Fruit fly (Drosophila melanogaster) whole organism, prepupa: ENCODE measurements around the gene CG42272.

Experiments
- CG10631 ChIP-seq: fragments of 200-800 bp; sonication (Bioruptor generic); optimal IDR thresholded peaks from 2 replicates; lab custom pipeline; 2016; ENCODE audit warnings: missing biosample characterization, missing genetic modification characterization
- CG11294 ChIP-seq: fragments of 200-800 bp; sonication (Bioruptor generic); IDR thresholded peaks from 2 replicates; pipeline ENCODE4 v1.3.6; 2022; ENCODE audit warnings: missing biosample characterization, missing genetic modification characterization
- CG11762 ChIP-seq: fragments of 200-800 bp; sonication (Bioruptor generic); optimal IDR thresholded peaks from 3 replicates; lab custom pipeline; 2016; ENCODE audit warnings: missing biosample characterization, missing genetic modification characterization; ENCODE audit not compliant: insufficient read depth
- CG11902 ChIP-seq: fragments of 200-800 bp; sonication (Bioruptor generic); optimal IDR thresholded peaks from 3 replicates; lab custom pipeline; 2016; ENCODE audit warnings: missing biosample characterization, missing genetic modification characterization
- CG1621 ChIP-seq: fragments of 200-800 bp; sonication (Bioruptor generic); optimal IDR thresholded peaks from 3 replicates; lab custom pipeline; 2018; ENCODE audit warnings: missing biosample characterization, mild to moderate bottlenecking, missing genetic modification characterization
- CG3032 ChIP-seq: fragments of 200-800 bp; optimal IDR thresholded peaks from 2 replicates; lab custom pipeline; 2019; ENCODE audit warnings: missing biosample characterization, mild to moderate bottlenecking, missing genetic modification characterization, moderate library complexity
- CG31627 ChIP-seq: fragments of 200-800 bp; sonication (Bioruptor generic); optimal IDR thresholded peaks from 3 replicates; lab custom pipeline; 2016; ENCODE audit warnings: missing biosample characterization, missing genetic modification characterization
- CG32006 ChIP-seq: fragments of 200-800 bp; sonication (Bioruptor generic); optimal IDR thresholded peaks from 3 replicates; lab custom pipeline; 2017; ENCODE audit warnings: missing biosample characterization, mild to moderate bottlenecking, missing genetic modification characterization
- CG3919 ChIP-seq: fragments of 200-800 bp; sonication (Bioruptor generic); optimal IDR thresholded peaks from 3 replicates; lab custom pipeline; 2016; ENCODE audit warnings: missing biosample characterization, missing genetic modification characterization
- CG4318 ChIP-seq: fragments of 200-800 bp; sonication (Bioruptor generic); optimal IDR thresholded peaks from 3 replicates; lab custom pipeline; 2017; ENCODE audit warnings: missing biosample characterization, mild to moderate bottlenecking, missing genetic modification characterization
- CG6163 ChIP-seq: fragments of 200-800 bp; sonication (Bioruptor generic); IDR thresholded peaks from 3 replicates; pipeline ENCODE4 v1.3.6; 2022; ENCODE audit warnings: missing biosample characterization, missing genetic modification characterization
- CG6276 ChIP-seq: fragments of 200-800 bp; sonication (Bioruptor generic); optimal IDR thresholded peaks from 2 replicates; lab custom pipeline; 2017; ENCODE audit warnings: missing biosample characterization, mild to moderate bottlenecking, missing genetic modification characterization
- CG6808 ChIP-seq: fragments of 200-800 bp; sonication (Bioruptor generic); optimal IDR thresholded peaks from 3 replicates; lab custom pipeline; 2017; ENCODE audit warnings: missing biosample characterization, missing genetic modification characterization, mild to moderate bottlenecking, moderate library complexity, missing genetic modification reagents
- CG6854 ChIP-seq: fragments of 200-800 bp; sonication (Bioruptor generic); optimal IDR thresholded peaks from 2 replicates; lab custom pipeline; 2017; ENCODE audit warnings: missing biosample characterization, mild to moderate bottlenecking, missing genetic modification characterization
- CG7368 ChIP-seq: fragments of 200-800 bp; sonication (Bioruptor generic); optimal IDR thresholded peaks from 3 replicates; lab custom pipeline; 2016; ENCODE audit warnings: missing biosample characterization, missing genetic modification characterization
- CG8119 ChIP-seq: fragments of 200-800 bp; sonication (Bioruptor generic); IDR thresholded peaks from 3 replicates; pipeline ENCODE4 v1.3.6; 2022; ENCODE audit warnings: missing biosample characterization, missing genetic modification characterization
- CG8632 ChIP-seq: fragments of 200-800 bp; sonication (Bioruptor generic); optimal IDR thresholded peaks from 3 replicates; lab custom pipeline; 2016; ENCODE audit warnings: missing biosample characterization, missing genetic modification characterization
- CG9139 ChIP-seq: fragments of 200-800 bp; sonication (Bioruptor generic); optimal IDR thresholded peaks from 3 replicates; lab custom pipeline; 2017; ENCODE audit warnings: missing biosample characterization, mild to moderate bottlenecking, missing genetic modification characterization
- Eip75B ChIP-seq: fragments of 200-800 bp; sonication (Bioruptor generic); optimal IDR thresholded peaks from 3 replicates; lab custom pipeline; 2016; ENCODE audit warnings: missing biosample characterization, missing genetic modification characterization
- Eip93F ChIP-seq: fragments of 200-800 bp; sonication (Bioruptor generic); optimal IDR thresholded peaks from 2 replicates; lab custom pipeline; 2016; ENCODE audit warnings: missing biosample characterization, mild to moderate bottlenecking, missing genetic modification characterization
- Ets96B ChIP-seq: fragments of 200-800 bp; optimal IDR thresholded peaks from 2 replicates; lab custom pipeline; 2019; ENCODE audit warnings: missing biosample characterization, mild to moderate bottlenecking, missing genetic modification characterization, moderate library complexity
- Gug ChIP-seq: fragments of 200-800 bp; sonication (Bioruptor generic); IDR thresholded peaks from 2 replicates; pipeline ENCODE4 v1.3.6; 2022; ENCODE audit warnings: missing biosample characterization, missing genetic modification characterization
- Hr38 ChIP-seq: sonication (Bioruptor generic); optimal IDR thresholded peaks from 2 replicates; lab custom pipeline; 2016; ENCODE audit warnings: missing biosample characterization, missing genetic modification characterization
- Lpt ChIP-seq: fragments of 200-800 bp; sonication (Bioruptor generic); optimal IDR thresholded peaks from 3 replicates; lab custom pipeline; 2016; ENCODE audit warnings: missing biosample characterization, missing genetic modification characterization
- OdsH ChIP-seq: fragments of 200-800 bp; sonication (Bioruptor generic); optimal IDR thresholded peaks from 3 replicates; lab custom pipeline; 2016; ENCODE audit warnings: missing biosample characterization, missing genetic modification characterization
- Smox ChIP-seq: fragments of 200-800 bp; sonication (Bioruptor generic); optimal IDR thresholded peaks from 3 replicates; lab custom pipeline; 2016; ENCODE audit warnings: missing biosample characterization, missing genetic modification characterization
- Sox102F ChIP-seq: fragments of 200-800 bp; sonication (Bioruptor generic); optimal IDR thresholded peaks from 2 replicates; lab custom pipeline; 2016; ENCODE audit warnings: missing biosample characterization, mild to moderate bottlenecking, missing genetic modification characterization
- Sox14 ChIP-seq: fragments of 200-800 bp; sonication (Bioruptor generic); optimal IDR thresholded peaks from 3 replicates; lab custom pipeline; 2016; ENCODE audit warnings: missing biosample characterization, missing genetic modification characterization
- Sox15 ChIP-seq: fragments of 200-800 bp; sonication (Bioruptor generic); optimal IDR thresholded peaks from 3 replicates; lab custom pipeline; 2016; ENCODE audit warnings: missing biosample characterization, missing genetic modification characterization
- acj6 ChIP-seq: fragments of 200-800 bp; sonication (Bioruptor generic); optimal IDR thresholded peaks from 3 replicates; lab custom pipeline; 2016; ENCODE audit warnings: missing biosample characterization, missing genetic modification characterization
- cyc ChIP-seq: fragments of 200-800 bp; sonication (Bioruptor generic); optimal IDR thresholded peaks from 3 replicates; lab custom pipeline; 2016; ENCODE audit warnings: missing biosample characterization, missing genetic modification characterization
- dac ChIP-seq: fragments of 200-800 bp; sonication (Bioruptor generic); optimal IDR thresholded peaks from 2 replicates; lab custom pipeline; 2017; ENCODE audit warnings: missing biosample characterization, mild to moderate bottlenecking, missing genetic modification characterization
- eg ChIP-seq: fragments of 200-800 bp; sonication (Bioruptor generic); IDR thresholded peaks from 3 replicates; pipeline ENCODE4 v1.3.6; 2022; ENCODE audit warnings: missing biosample characterization, missing genetic modification characterization
- esn ChIP-seq: fragments of 200-800 bp; sonication (Bioruptor generic); optimal IDR thresholded peaks from 2 replicates; lab custom pipeline; 2016; ENCODE audit warnings: missing biosample characterization, mild to moderate bottlenecking, missing genetic modification characterization, moderate library complexity
- fd59A ChIP-seq: fragments of 200-800 bp; sonication (Bioruptor generic); optimal IDR thresholded peaks from 2 replicates; lab custom pipeline; 2017; ENCODE audit warnings: missing biosample characterization, mild to moderate bottlenecking, missing genetic modification characterization, missing genetic modification reagents
- fd85E ChIP-seq: fragments of 200-800 bp; sonication (Bioruptor generic); optimal IDR thresholded peaks from 3 replicates; lab custom pipeline; 2016; ENCODE audit warnings: missing biosample characterization, missing genetic modification characterization
- fkh ChIP-seq: fragments of 200-800 bp; sonication (Bioruptor generic); optimal IDR thresholded peaks from 3 replicates; lab custom pipeline; 2017; ENCODE audit warnings: missing biosample characterization, mild to moderate bottlenecking, missing genetic modification characterization, moderate library complexity
- net ChIP-seq: fragments of 200-800 bp; sonication (Bioruptor generic); optimal IDR thresholded peaks from 3 replicates; lab custom pipeline; 2016; ENCODE audit warnings: missing biosample characterization, missing genetic modification characterization
- salr ChIP-seq, 2 experiments: fragments of 200-800 bp; sonication (Bioruptor generic); optimal IDR thresholded peaks; 3 replicates each; lab custom pipeline; 2016 to 2018; ENCODE audit warnings: missing biosample characterization in 2 of 2, missing genetic modification characterization in 2 of 2, mild to moderate bottlenecking in 1 of 2
- spab ChIP-seq: fragments of 200-800 bp; sonication (Bioruptor generic); optimal IDR thresholded peaks from 2 replicates; lab custom pipeline; 2017; ENCODE audit warnings: missing biosample characterization, mild to moderate bottlenecking, missing genetic modification characterization, missing genetic modification reagents
- ss ChIP-seq, 2 experiments: fragments of 200-800 bp; sonication (Bioruptor generic); optimal IDR thresholded peaks; 2 replicates in 1 of 2; 3 replicates in 1 of 2; lab custom pipeline; 2017 to 2018; ENCODE audit warnings: mild to moderate bottlenecking in 2 of 2, missing biosample characterization in 2 of 2, missing genetic modification characterization in 2 of 2, moderate library complexity in 1 of 2
- svp ChIP-seq: fragments of 200-800 bp; sonication (Bioruptor generic); peaks from one replicate; lab custom pipeline; 2016; ENCODE audit warnings: missing biosample characterization, missing genetic modification characterization
- topi ChIP-seq: fragments of 200-800 bp; sonication (Bioruptor generic); optimal IDR thresholded peaks from 3 replicates; lab custom pipeline; 2016; ENCODE audit warnings: missing biosample characterization, missing genetic modification characterization
- vri ChIP-seq: fragments of 200-800 bp; sonication (Bioruptor generic); optimal IDR thresholded peaks from 3 replicates; lab custom pipeline; 2016; ENCODE audit warnings: missing biosample characterization, mild to moderate bottlenecking, missing genetic modification characterization

The CG42272 gene

dm6 chr3L:5770113-5770798 lies 32.6 kb upstream of the CG42272 start (continued):
- TF ChIP-seq CG3919 (GFP tag; lab: Kevin White, UChicago) (peak; percentile 12), CG6276 (peak; percentile 77), net (peak; percentile 78), CG7368 (GFP tag; lab: Kevin White, UChicago) (no peak), Ets96B (tag; lab: Kevin White, UChicago) (peak; percentile 83), CG4318 (GFP tag; lab: Kevin White, UChicago) (no peak), CG8119 (GFP tag; lab: Robert Waterston, UW) (peak; percentile 84), CG6808 (GFP tag; lab: Kevin White, UChicago) (peak; percentile 94), Eip75B (GFP tag; lab: Kevin White, UChicago) (peak; percentile 69), eg (GFP tag; lab: Robert Waterston, UW) (peak; percentile 66; the same call in 2 of the 3 replicates), fd85E (GFP tag; lab: Kevin White, UChicago) (no peak), CG11294 (GFP tag; lab: Robert Waterston, UW) (no peak), CG6163 (GFP tag; lab: Robert Waterston, UW) (peak; percentile 90), CG8632 (GFP tag; lab: Kevin White, UChicago) (no peak), Hr38 (no peak), Sox102F (GFP tag; lab: Kevin White, UChicago) (no peak), CG31627 (GFP tag; lab: Kevin White, UChicago) (no peak), dac (peak; percentile 6)
- TF ChIP-seq, all 60 proteins: peak for 33

dm6 chr3L:5770817-5771425 lies 31.9 kb upstream of the CG42272 start:
- TF ChIP-seq Sox15 (GFP tag; lab: Kevin White, UChicago) = peak; percentile 63
- peak; percentile 96 for TF ChIP-seq Sox14 (GFP tag; lab: Kevin White, UChicago)
- TF ChIP-seq CG6276 = no peak
- TF ChIP-seq Eip75B (GFP tag; lab: Kevin White, UChicago) = no peak
- TF ChIP-seq fd85E (GFP tag; lab: Kevin White, UChicago) = no peak
- TF ChIP-seq fd59A (GFP tag; lab: Kevin White, UChicago) = peak; percentile 81
- peak; percentile 68 for TF ChIP-seq CG11902 (GFP tag; lab: Kevin White, UChicago)
- TF ChIP-seq CG31627 (GFP tag; lab: Kevin White, UChicago) = peak; percentile 88
- TF ChIP-seq Eip93F = peak; percentile 55
- peak; percentile 82 for TF ChIP-seq CG8119 (GFP tag; lab: Robert Waterston, UW)
- TF ChIP-seq CG11294 (GFP tag; lab: Robert Waterston, UW) = 0 out of 2 replicates have a peak, but pooled peaks have one; percentile 21
- TF ChIP-seq topi (GFP tag; lab: Kevin White, UChicago) = peak; percentile 89
- TF ChIP-seq CG6808 (GFP tag; lab: Kevin White, UChicago) = no peak
- TF ChIP-seq Smox (GFP tag; lab: Kevin White, UChicago) = no peak
- peak; percentile 82 for TF ChIP-seq CG3032 (tag; lab: Kevin White, UChicago)
- TF ChIP-seq CG10631 (GFP tag; lab: Kevin White, UChicago) = peak; percentile 86
- peak; percentile 47 for TF ChIP-seq fkh (GFP tag; lab: Kevin White, UChicago)
- peak; percentile 82 for TF ChIP-seq Ets96B (tag; lab: Kevin White, UChicago)
- TF ChIP-seq CG11762 = peak; percentile 80
- no peak for TF ChIP-seq spab (GFP tag; lab: Kevin White, UChicago)
- peak; percentile 89 for TF ChIP-seq acj6 (GFP tag; lab: Kevin White, UChicago)
- peak; percentile 91 for TF ChIP-seq esn
- no peak for TF ChIP-seq OdsH (GFP tag; lab: Kevin White, UChicago)
- TF ChIP-seq eg (GFP tag; lab: Robert Waterston, UW) = peak; percentile 73
- TF ChIP-seq Gug = peak; percentile 29; the same call in 1 of the 2 replicates
- TF ChIP-seq CG8632 (GFP tag; lab: Kevin White, UChicago) = peak; percentile 86
- TF ChIP-seq CG4318 (GFP tag; lab: Kevin White, UChicago) = no peak
- TF ChIP-seq vri (GFP tag; lab: Kevin White, UChicago) = peak; percentile 72
- TF ChIP-seq Lpt (GFP tag; lab: Kevin White, UChicago) = peak; percentile 67
- TF ChIP-seq svp (GFP tag; lab: Kevin White, UChicago) = peak; percentile 93
- TF ChIP-seq CG9139 (GFP tag; lab: Kevin White, UChicago) = no peak
- TF ChIP-seq cyc (GFP tag; lab: Kevin White, UChicago) = peak; percentile 86
- no peak for TF ChIP-seq ss (GFP tag; optimal IDR thresholded peaks at IDR 0.05; lab: Kevin White, UChicago)
- peak; percentile 90 for TF ChIP-seq CG32006 (GFP tag; lab: Kevin White, UChicago)
- peak; percentile 54 for TF ChIP-seq CG6854
- no peak for TF ChIP-seq Sox102F (GFP tag; lab: Kevin White, UChicago)
- peak; percentile 60; the same call in 2 of the 3 replicates for TF ChIP-seq CG6163 (GFP tag; lab: Robert Waterston, UW)
- peak in 1 of 2 experiments; percentile 74 for TF ChIP-seq salr (GFP tag; optimal IDR thresholded peaks at IDR 0.05; lab: Kevin White, UChicago)
- TF ChIP-seq CG1621 (tag; lab: Kevin White, UChicago) = peak; percentile 51
- TF ChIP-seq Hr38 = no peak
